Worm (Caenorhabditis elegans) whole organism, late embryonic: ENCODE results near the gene fkh-7.

ENCODE experiments used
- C08G9.2 ChIP-seq: sonication (generic microtip); optimal IDR thresholded peaks from 2 replicates; lab custom pipeline; 2016; ENCODE audit warnings: mild to moderate bottlenecking, missing genetic modification characterization, moderate library complexity, missing compliant biosample characterization
- C38D4.7 ChIP-seq: fragments of 200-800 bp; sonication (Bioruptor generic); optimal IDR thresholded peaks from 2 replicates; lab custom pipeline; 2018; ENCODE audit warnings: mild to moderate bottlenecking, missing genetic modification characterization, moderate library complexity, missing compliant biosample characterization
- K02D7.2 ChIP-seq: sonication (generic microtip); optimal IDR thresholded peaks from 2 replicates; lab custom pipeline; 2017; ENCODE audit warnings: mild to moderate bottlenecking, missing genetic modification characterization, missing compliant biosample characterization
- ahr-1 ChIP-seq: sonication (generic microtip); optimal IDR thresholded peaks from 2 replicates; lab custom pipeline; 2016; ENCODE audit warnings: missing genetic modification characterization, missing compliant biosample characterization
- ama-1 ChIP-seq: fragments of 150-350 bp; optimal IDR thresholded peaks from 2 replicates; lab custom pipeline; 2014
- ceh-14 ChIP-seq: sonication (generic microtip); optimal IDR thresholded peaks from 2 replicates; lab custom pipeline; 2016; ENCODE audit warnings: missing genotype, missing genetic modification characterization, missing compliant biosample characterization
- ceh-2 ChIP-seq: sonication (generic microtip); optimal IDR thresholded peaks from 2 replicates; lab custom pipeline; 2016; ENCODE audit warnings: missing genotype, missing genetic modification characterization, missing compliant biosample characterization
- ceh-22 ChIP-seq: sonication (generic microtip); optimal IDR thresholded peaks from 2 replicates; lab custom pipeline; 2017; ENCODE audit warnings: missing biosample characterization, missing genetic modification characterization
- ceh-24 ChIP-seq: sonication (generic microtip); optimal IDR thresholded peaks from 2 replicates; lab custom pipeline; 2016; ENCODE audit warnings: mild to moderate bottlenecking, missing genetic modification characterization, missing compliant biosample characterization
- ceh-30 ChIP-seq: fragments of 150-350 bp; optimal IDR thresholded peaks from 2 replicates; lab custom pipeline; 2014; ENCODE audit warnings: missing biosample characterization, missing genetic modification characterization
- ceh-45 ChIP-seq: fragments of 200-800 bp; sonication (Bioruptor generic); IDR thresholded peaks from 2 replicates; pipeline ENCODE4 v1.3.6; 2022; ENCODE audit warnings: missing genetic modification reagents, missing genetic modification characterization, missing compliant biosample characterization
- ceh-6 ChIP-seq: fragments of 200-800 bp; sonication (Bioruptor generic); optimal IDR thresholded peaks from 2 replicates; lab custom pipeline; 2018; ENCODE audit warnings: mild to moderate bottlenecking, missing genetic modification characterization, missing compliant biosample characterization
- dmd-4 ChIP-seq: sonication (generic microtip); optimal IDR thresholded peaks from 2 replicates; lab custom pipeline; 2016; ENCODE audit warnings: borderline replicate concordance, missing genetic modification characterization, missing compliant biosample characterization
- dve-1 ChIP-seq: sonication (generic microtip); optimal IDR thresholded peaks from 2 replicates; lab custom pipeline; 2017; ENCODE audit warnings: antibody characterized with exemption, mild to moderate bottlenecking, missing genetic modification characterization, missing compliant biosample characterization
- fax-1 ChIP-seq: sonication (generic microtip); optimal IDR thresholded peaks from 2 replicates; lab custom pipeline; 2016; ENCODE audit warnings: missing genotype, missing genetic modification characterization, missing compliant biosample characterization
- fkh-6 ChIP-seq: sonication (generic microtip); optimal IDR thresholded peaks from 2 replicates; lab custom pipeline; 2016; ENCODE audit warnings: missing genetic modification characterization, missing compliant biosample characterization
- hlh-13 ChIP-seq: fragments of 200-800 bp; sonication (Bioruptor generic); optimal IDR thresholded peaks from 2 replicates; lab custom pipeline; 2018; ENCODE audit warnings: mild to moderate bottlenecking, missing genetic modification characterization, missing compliant biosample characterization
- hlh-15 ChIP-seq: sonication (generic microtip); optimal IDR thresholded peaks from 2 replicates; lab custom pipeline; 2016; ENCODE audit warnings: missing genetic modification characterization, missing compliant biosample characterization
- hlh-6 ChIP-seq: sonication (generic microtip); optimal IDR thresholded peaks from 2 replicates; lab custom pipeline; 2016; ENCODE audit warnings: missing genotype, missing genetic modification characterization, missing compliant biosample characterization
- hlh-8 ChIP-seq: sonication (generic microtip); optimal IDR thresholded peaks from 2 replicates; lab custom pipeline; 2016; ENCODE audit warnings: missing genotype, missing genetic modification characterization, missing compliant biosample characterization
- lim-6 ChIP-seq: sonication (generic microtip); optimal IDR thresholded peaks from 2 replicates; lab custom pipeline; 2016; ENCODE audit warnings: missing genetic modification characterization, missing compliant biosample characterization
- mec-3 ChIP-seq: sonication (generic microtip); optimal IDR thresholded peaks from 2 replicates; lab custom pipeline; 2016; ENCODE audit warnings: borderline replicate concordance, missing genetic modification characterization, missing compliant biosample characterization
- nhr-232 ChIP-seq: sonication (generic microtip); optimal IDR thresholded peaks from 2 replicates; lab custom pipeline; 2016; ENCODE audit warnings: missing genetic modification characterization, missing compliant biosample characterization
- odd-2 ChIP-seq: sonication (generic microtip); optimal IDR thresholded peaks from 2 replicates; lab custom pipeline; 2017; ENCODE audit warnings: antibody characterized with exemption, mild to moderate bottlenecking, missing genetic modification characterization, missing compliant biosample characterization
- pag-3 ChIP-seq: sonication (generic microtip); optimal IDR thresholded peaks from 2 replicates; lab custom pipeline; 2016; ENCODE audit warnings: missing compliant biosample characterization, missing genetic modification characterization, borderline replicate concordance
- pat-9 ChIP-seq: fragments of 200-800 bp; sonication (Bioruptor generic); optimal IDR thresholded peaks from 2 replicates; lab custom pipeline; 2018; ENCODE audit warnings: mild to moderate bottlenecking, missing genetic modification characterization, moderate library complexity, missing compliant biosample characterization
- pax-1 ChIP-seq: fragments of 150-350 bp; optimal IDR thresholded peaks from 2 replicates; lab custom pipeline; 2014; ENCODE audit warnings: missing biosample characterization, missing genetic modification characterization
- pha-2 ChIP-seq: sonication (generic microtip); optimal IDR thresholded peaks from 2 replicates; lab custom pipeline; 2017; ENCODE audit warnings: mild to moderate bottlenecking, missing genetic modification characterization, missing compliant biosample characterization
- pha-4 ChIP-seq: fragments of 150-350 bp; optimal IDR thresholded peaks from 2 replicates; lab custom pipeline; 2018; ENCODE audit warnings: missing biosample characterization, missing genetic modification reagents, missing genetic modification characterization
- pqm-1 ChIP-seq: sonication (generic microtip); optimal IDR thresholded peaks from 2 replicates; lab custom pipeline; 2016; ENCODE audit warnings: missing genetic modification characterization, missing compliant biosample characterization
- ref-2 ChIP-seq: sonication (generic microtip); optimal IDR thresholded peaks from 2 replicates; lab custom pipeline; 2016; ENCODE audit warnings: missing genetic modification characterization, missing compliant biosample characterization
- rnt-1 ChIP-seq: sonication (generic microtip); optimal IDR thresholded peaks from 2 replicates; lab custom pipeline; 2016; ENCODE audit warnings: missing genetic modification characterization, missing compliant biosample characterization
- sox-2 ChIP-seq: fragments of 200-800 bp; sonication (Bioruptor generic); IDR thresholded peaks from 2 replicates; pipeline ENCODE4 v1.3.6; 2022; ENCODE audit warnings: missing genetic modification reagents, missing genetic modification characterization, missing compliant biosample characterization
- sox-4 ChIP-seq: sonication (generic microtip); optimal IDR thresholded peaks from 2 replicates; lab custom pipeline; 2017; ENCODE audit warnings: mild to moderate bottlenecking, missing genetic modification characterization, inconsistent platforms, missing compliant biosample characterization
- syd-9 ChIP-seq: sonication (generic microtip); optimal IDR thresholded peaks from 2 replicates; lab custom pipeline; 2016; ENCODE audit warnings: mild to moderate bottlenecking, missing genetic modification characterization, moderate library complexity, missing compliant biosample characterization
- tbx-2 ChIP-seq: sonication (generic microtip); optimal IDR thresholded peaks from 2 replicates; lab custom pipeline; 2016; ENCODE audit warnings: missing genetic modification characterization, missing compliant biosample characterization
- tbx-7 ChIP-seq: sonication (generic microtip); optimal IDR thresholded peaks from 2 replicates; lab custom pipeline; 2016; ENCODE audit warnings: missing genotype, missing genetic modification characterization, missing compliant biosample characterization
- unc-42 ChIP-seq: sonication (generic microtip); optimal IDR thresholded peaks from 2 replicates; lab custom pipeline; 2016; ENCODE audit warnings: missing genotype, missing genetic modification characterization, missing compliant biosample characterization
- unc-55 ChIP-seq: sonication (generic microtip); optimal IDR thresholded peaks from 2 replicates; lab custom pipeline; 2017; ENCODE audit warnings: missing biosample characterization, missing genetic modification reagents, missing genetic modification characterization
- zip-5 ChIP-seq: sonication (generic microtip); optimal IDR thresholded peaks from 2 replicates; lab custom pipeline; 2016; ENCODE audit warnings: missing genetic modification characterization, missing compliant biosample characterization
- ztf-16 ChIP-seq: sonication (generic microtip); optimal IDR thresholded peaks from 2 replicates; lab custom pipeline; 2017; ENCODE audit warnings: missing genetic modification characterization, missing compliant biosample characterization

Gene fkh-7

DNA sequence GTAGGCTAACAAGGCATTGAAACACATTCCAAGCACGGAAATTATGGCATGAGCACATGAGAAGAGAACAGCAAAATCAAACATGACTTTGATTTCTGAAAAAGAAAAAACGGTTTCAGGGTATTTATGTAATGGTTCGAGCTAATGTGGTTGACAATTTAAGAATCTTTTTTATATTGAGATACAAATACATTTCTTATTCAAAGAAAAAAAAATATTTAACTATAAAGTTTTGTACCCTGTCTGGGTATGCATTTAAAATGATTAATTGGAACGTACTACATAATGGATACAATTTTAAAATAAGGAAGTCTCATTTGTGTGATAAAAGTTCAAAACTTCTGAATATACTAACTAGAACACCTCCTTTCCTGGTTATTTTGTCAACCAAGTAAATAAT lies 45.7 kb downstream of the fkh-7 start, which contains the start of gene srd-12:
Gene srd-12, minus strand, starts transcription at position 101 of the 400 bp plus-strand sequence.
- TF ChIP-seq pax-1 (tag; lab: Kevin White, UChicago) (no peak), ceh-14 (tag; lab: Kevin White, UChicago) (no peak), ceh-24 (tag; lab: Kevin White, UChicago) (no peak), pha-2 (no peak), dmd-4 (tag; lab: Kevin White, UChicago) (no peak), ahr-1 (no peak), ama-1 (lab: Kevin White, UChicago) (no peak)

DNA sequence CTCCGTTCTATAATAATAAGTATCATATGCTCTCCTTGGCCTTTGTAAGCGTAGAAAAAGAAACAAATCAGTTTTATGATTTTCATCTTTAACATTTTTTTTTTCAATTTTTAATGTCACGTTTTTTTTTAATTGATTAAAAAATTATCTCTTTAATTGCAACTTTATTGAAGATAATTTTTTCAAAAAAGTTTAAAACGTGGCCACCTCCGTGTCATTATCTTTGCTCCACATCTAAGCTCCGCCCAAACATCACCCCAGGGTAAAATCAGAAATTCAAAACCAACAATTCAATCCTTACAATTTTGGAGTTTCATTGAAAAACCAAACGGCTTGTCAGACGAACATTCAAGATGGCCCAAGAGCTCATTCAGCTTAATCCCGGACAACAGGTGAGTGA lies 47.1 kb downstream of the fkh-7 start, which contains the start of gene ttbk-8.2:
Gene ttbk-8.2, plus strand, starts transcription at position 301 of the 400 bp plus-strand sequence.
- no peak for TF ChIP-seq dve-1 (tag; lab: Kevin White, UChicago)
- TF ChIP-seq ceh-2 (tag; lab: Kevin White, UChicago) = no peak

DNA sequence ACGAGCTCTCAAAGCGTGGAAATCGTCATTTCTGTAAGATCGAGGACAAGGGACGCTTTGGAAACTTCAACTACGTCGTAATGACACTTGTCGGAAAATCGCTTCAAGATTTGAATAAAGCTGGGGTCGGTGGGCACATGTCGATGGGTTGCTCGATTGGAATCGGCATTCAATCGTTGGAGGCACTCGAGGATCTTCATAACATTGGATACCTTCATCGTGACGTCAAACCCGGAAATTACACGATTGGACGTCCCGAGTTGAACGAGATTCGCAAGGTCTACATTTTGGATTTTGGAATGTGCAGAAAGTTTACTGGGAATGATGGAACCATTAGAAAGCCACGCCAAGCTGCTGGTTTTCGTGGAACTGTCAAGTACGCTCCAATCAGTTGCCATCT lies 48.1 kb downstream of the fkh-7 start:
- TF ChIP-seq odd-2 (no peak), unc-55 (GFP tag; lab: Kevin White, UChicago) (no peak)

DNA sequence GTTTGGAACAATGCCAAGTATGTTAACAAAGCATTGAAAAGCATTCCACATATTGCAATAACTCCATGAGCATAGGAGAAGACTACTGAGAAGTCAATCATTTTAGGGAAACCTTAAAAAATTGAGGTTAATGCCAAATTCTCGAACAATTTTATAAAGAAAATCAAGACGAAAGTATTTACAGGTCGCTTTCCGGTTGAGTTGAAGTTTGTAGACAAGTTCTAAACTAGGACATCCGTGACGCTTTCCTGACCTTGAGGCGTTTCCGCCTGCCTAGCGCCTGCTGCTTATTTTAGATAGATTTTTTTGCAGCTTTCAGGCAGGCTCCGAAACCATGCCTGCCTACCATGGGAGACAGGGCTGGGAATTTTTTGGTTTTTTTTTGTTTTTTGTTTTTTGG lies 51.1 kb downstream of the fkh-7 start, which contains the start of gene srd-13:
Gene srd-13, minus strand, starts transcription at position 101 of the 400 bp plus-strand sequence.
- TF ChIP-seq ceh-30 (no peak), sox-2 (GFP tag; lab: Robert Waterston, UW) (no peak), ceh-6 (GFP tag; lab: Kevin White, UChicago) (no peak), dve-1 (tag; lab: Kevin White, UChicago) (no peak), pat-9 (tag; lab: Kevin White, UChicago) (no peak), nhr-232 (tag; lab: Kevin White, UChicago) (no peak), dmd-4 (tag; lab: Kevin White, UChicago) (no peak), ceh-2 (tag; lab: Kevin White, UChicago) (no peak), hlh-13 (GFP tag; lab: Kevin White, UChicago) (no peak), tbx-2 (tag; lab: Kevin White, UChicago) (no peak)
- TF ChIP-seq, all 69 proteins: peak for 0

DNA sequence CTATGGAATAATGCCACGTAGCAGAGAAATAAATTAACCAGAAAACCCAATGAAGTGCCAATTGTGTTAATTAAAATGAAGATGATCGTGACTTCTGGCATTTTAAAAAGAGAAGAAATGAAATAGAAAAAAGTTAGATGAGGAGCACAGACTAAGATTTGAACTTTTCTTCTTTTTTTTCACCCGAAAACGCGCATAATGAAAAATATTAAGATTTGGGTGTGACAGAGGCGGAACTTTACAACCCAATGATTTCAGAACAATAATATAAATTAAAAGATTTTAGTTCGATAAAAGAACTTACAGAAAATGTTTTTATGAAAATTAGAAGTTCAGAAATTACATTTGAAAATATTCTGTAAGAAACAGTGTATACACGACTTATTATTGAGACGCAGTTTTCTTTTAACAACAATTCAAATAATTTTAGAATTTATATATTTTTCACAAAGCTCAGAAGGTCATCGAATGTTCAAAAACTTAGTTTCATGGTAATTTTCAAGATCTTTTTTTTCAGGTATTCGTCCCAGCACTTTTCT lies 61.1 kb downstream of the fkh-7 start, which contains the start of the genes srd-8 and B0547.2:
Gene srd-8, minus strand, starts transcription at position 101 of the 539 bp plus-strand sequence.
Gene B0547.2, plus strand, starts transcription at position 489 of the 539 bp plus-strand sequence.
- TF ChIP-seq ref-2 (no peak), pat-9 (tag; lab: Kevin White, UChicago) (no peak), pha-4 (tag; lab: Kevin White, UChicago) (no peak), syd-9 (tag; lab: Kevin White, UChicago) (no peak), fkh-6 (tag; lab: Kevin White, UChicago) (no peak), K02D7.2 (no peak), unc-42 (no peak), hlh-8 (no peak), ama-1 (lab: Kevin White, UChicago) (no peak), mec-3 (tag; lab: Kevin White, UChicago) (no peak), lim-6 (tag; lab: Kevin White, UChicago) (no peak), pag-3 (tag; lab: Kevin White, UChicago) (no peak), ceh-45 (GFP tag; lab: Robert Waterston, UW) (no peak)

DNA sequence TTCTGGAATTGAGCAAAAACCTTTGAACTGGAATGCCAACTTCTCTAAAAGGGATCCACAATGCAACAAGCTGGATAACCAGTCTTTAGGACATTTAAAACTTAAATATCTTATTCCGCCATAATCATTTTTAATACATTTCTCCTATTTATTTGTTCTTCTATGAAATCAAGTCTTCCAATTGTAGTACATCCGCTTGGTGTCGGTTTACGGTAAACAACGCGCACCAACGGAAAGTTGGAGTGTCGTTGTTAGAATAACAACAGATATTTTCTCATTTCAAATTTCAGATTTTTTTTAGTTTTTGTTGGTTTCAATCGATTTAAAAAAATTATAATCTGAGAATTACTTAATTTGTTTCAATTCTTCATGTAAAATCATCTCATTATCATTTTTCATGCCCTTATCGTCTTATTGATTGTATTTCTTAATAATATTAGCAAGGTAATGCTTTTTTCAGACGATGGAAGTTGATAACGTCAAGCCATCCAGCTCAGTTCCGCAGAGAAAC lies 64.6 kb downstream of the fkh-7 start, which contains the start of gene csn-5:
Gene csn-5, plus strand, starts transcription at position 461 of the 511 bp plus-strand sequence.
- TF ChIP-seq hlh-15 = no peak
- no peak for TF ChIP-seq ceh-22 (tag; lab: Kevin White, UChicago)
- TF ChIP-seq fax-1 = no peak
- no peak for TF ChIP-seq pha-2
- TF ChIP-seq sox-2 (GFP tag; lab: Robert Waterston, UW) = no peak
- TF ChIP-seq hlh-6 (tag; lab: Kevin White, UChicago) = no peak
- no peak for TF ChIP-seq ztf-16
- TF ChIP-seq ceh-6 (GFP tag; lab: Kevin White, UChicago) = no peak
- no peak for TF ChIP-seq dve-1 (tag; lab: Kevin White, UChicago)
- no peak for TF ChIP-seq sox-4 (tag; lab: Kevin White, UChicago)
- TF ChIP-seq C08G9.2 (tag; lab: Kevin White, UChicago) = no peak
- TF ChIP-seq zip-5 = no peak
- no peak for TF ChIP-seq pag-3 (tag; lab: Kevin White, UChicago)
- no peak for TF ChIP-seq odd-2
- no peak for TF ChIP-seq tbx-7
- no peak for TF ChIP-seq pqm-1 (tag; lab: Kevin White, UChicago)
- no peak for TF ChIP-seq C38D4.7
- no peak for TF ChIP-seq rnt-1 (tag; lab: Kevin White, UChicago)
- TF ChIP-seq, all 69 proteins: peak for 0
